Worm (Caenorhabditis elegans): ENCODE results near the gene dap-3.

Gene dap-3

DNA sequence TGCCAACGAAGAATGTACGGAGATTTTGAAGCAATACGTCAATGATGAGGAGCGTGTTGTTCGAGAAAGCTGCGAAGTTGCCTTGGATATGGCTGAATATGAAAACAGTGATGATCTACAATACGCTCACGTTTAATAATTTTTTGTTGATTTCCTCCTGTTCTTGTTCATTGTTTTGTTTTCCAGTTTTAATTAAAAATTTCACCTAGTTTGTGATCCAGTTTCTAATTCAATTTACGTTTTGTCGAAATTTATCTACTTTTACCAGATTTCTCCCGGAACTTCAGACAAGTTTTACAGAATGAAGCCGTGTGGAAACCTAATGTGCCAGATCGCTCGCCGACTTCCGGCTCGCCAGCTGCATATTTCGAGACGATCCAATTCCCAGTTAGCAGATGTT, at the start of gene dap-3:
Gene dap-3, plus strand, starts transcription at position 301 of the 400 bp plus-strand sequence.
- TF ChIP-seq ztf-4 (tag; optimal IDR thresholded peaks at IDR 0.05): no peak
- TF ChIP-seq mml-1 (tag; optimal IDR thresholded peaks at IDR 0.05): no peak

DNA sequence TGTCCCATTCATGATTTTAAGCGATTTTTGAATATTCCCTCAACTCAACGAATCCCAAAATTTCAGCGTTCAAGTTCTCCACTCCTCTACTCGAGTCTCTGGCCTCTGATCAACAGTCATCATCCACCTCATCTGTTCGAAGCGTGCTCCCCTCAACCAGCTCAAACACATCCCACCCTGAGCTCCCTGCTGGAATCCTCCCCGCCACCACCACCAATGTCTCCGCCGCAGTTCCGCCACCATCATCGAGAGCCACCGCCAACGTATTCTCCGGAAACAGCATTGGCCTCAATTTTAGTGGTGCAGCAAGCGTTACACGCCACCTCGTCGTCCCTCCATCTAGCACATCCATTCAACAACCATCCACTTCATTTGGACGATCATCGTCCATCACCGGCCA, 49.3 kb upstream of the dap-3 start:
- TF ChIP-seq mdl-1 (tag; optimal IDR thresholded peaks at IDR 0.05): no peak
- TF ChIP-seq eor-1 (tag; optimal IDR thresholded peaks at IDR 0.05): no peak
- TF ChIP-seq ztf-4 (tag; optimal IDR thresholded peaks at IDR 0.05): no peak
- TF ChIP-seq fkh-2 (tag; optimal IDR thresholded peaks at IDR 0.05): no peak
- TF ChIP-seq nhr-11 (tag; optimal IDR thresholded peaks at IDR 0.05): no peak
- no peak for TF ChIP-seq ceh-9 (tag; optimal IDR thresholded peaks at IDR 0.05)
- no peak for TF ChIP-seq ceh-28 (tag; optimal IDR thresholded peaks at IDR 0.05)
- no peak for TF ChIP-seq fkh-10 (GFP tag; optimal IDR thresholded peaks at IDR 0.05)
- no peak for TF ChIP-seq egl-27 (tag; optimal IDR thresholded peaks at IDR 0.05)
- TF ChIP-seq mml-1 (tag; optimal IDR thresholded peaks at IDR 0.05): no peak
- TF ChIP-seq lsy-12 (tag; optimal IDR thresholded peaks at IDR 0.05): no peak
- no peak for TF ChIP-seq unc-39 (tag; optimal IDR thresholded peaks at IDR 0.05)
- no peak for TF ChIP-seq lin-39 (tag; optimal IDR thresholded peaks at IDR 0.05)
- no peak for TF ChIP-seq R02D3.7 (tag; optimal IDR thresholded peaks at IDR 0.05)
- no peak for TF ChIP-seq pqm-1 (tag; optimal IDR thresholded peaks at IDR 0.05)
- TF ChIP-seq ceh-82 (tag; optimal IDR thresholded peaks at IDR 0.05): no peak
- no peak for TF ChIP-seq ZK546.5 (tag; optimal IDR thresholded peaks at IDR 0.05)
- no peak for TF ChIP-seq tbx-2 (tag; optimal IDR thresholded peaks at IDR 0.05)
- no peak for TF ChIP-seq ceh-16 (tag; optimal IDR thresholded peaks at IDR 0.05)
- TF ChIP-seq nhr-43 (tag; optimal IDR thresholded peaks at IDR 0.05; ENCODE audit: poor library complexity, severe bottlenecking): no peak

- TF ChIP-seq egl-5 (tag; optimal IDR thresholded peaks at IDR 0.05) (no peak), skn-1 (tag; optimal IDR thresholded peaks at IDR 0.05) (no peak), nhr-28 (tag; optimal IDR thresholded peaks at IDR 0.05) (no peak), nhr-237 (tag; optimal IDR thresholded peaks at IDR 0.05) (no peak), jun-1 (tag; optimal IDR thresholded peaks at IDR 0.05) (no peak), lin-39 (tag; optimal IDR thresholded peaks at IDR 0.05) (no peak), elt-2 (tag; optimal IDR thresholded peaks at IDR 0.05) (no peak), nhr-77 (tag; optimal IDR thresholded peaks at IDR 0.05) (no peak), nhr-43 (tag; optimal IDR thresholded peaks at IDR 0.05; ENCODE audit: poor library complexity, severe bottlenecking) (no peak), unc-39 (tag; optimal IDR thresholded peaks at IDR 0.05) (no peak), unc-62 (GFP tag; optimal IDR thresholded peaks at IDR 0.05) (no peak), egl-27 (tag; optimal IDR thresholded peaks at IDR 0.05) (no peak), nhr-76 (tag; optimal IDR thresholded peaks at IDR 0.05) (no peak), elt-3 (tag; optimal IDR thresholded peaks at IDR 0.05) (no peak), fkh-10 (GFP tag; optimal IDR thresholded peaks at IDR 0.05) (no peak), ztf-4 (tag; optimal IDR thresholded peaks at IDR 0.05) (no peak), mdl-1 (tag; optimal IDR thresholded peaks at IDR 0.05) (no peak)
Observed at ce11 chrII:10533985-10534384, 46.9 kb upstream of the dap-3 start.

ce11 chrII:10537571-10537970, 43.4 kb upstream of the dap-3 start, which contains the start of gene R166.2:
TSS of gene R166.2 (minus strand) at chrII:10537671.
- no peak for TF ChIP-seq fkh-2 (tag; optimal IDR thresholded peaks at IDR 0.05)
- no peak for TF ChIP-seq sea-2 (GFP tag; optimal IDR thresholded peaks at IDR 0.05)
- TF ChIP-seq skn-1 (tag; optimal IDR thresholded peaks at IDR 0.05): no peak

ce11 chrII:10537988-10538387, 42.9 kb upstream of the dap-3 start:
- TF ChIP-seq elt-2 (tag; optimal IDR thresholded peaks at IDR 0.05) (peak; percentile 28), ceh-82 (tag; optimal IDR thresholded peaks at IDR 0.05) (no peak), unc-62 (GFP tag; optimal IDR thresholded peaks at IDR 0.05) (no peak), pha-4 (tag; optimal IDR thresholded peaks at IDR 0.05) (peak; percentile 61), lin-15B (tag; optimal IDR thresholded peaks at IDR 0.05) (peak; percentile 39), fkh-10 (GFP tag; optimal IDR thresholded peaks at IDR 0.05) (no peak), mdl-1 (tag; optimal IDR thresholded peaks at IDR 0.05) (no peak), R02D3.7 (tag; optimal IDR thresholded peaks at IDR 0.05) (peak; percentile 14), eor-1 (tag; optimal IDR thresholded peaks at IDR 0.05) (no peak), nhr-43 (tag; optimal IDR thresholded peaks at IDR 0.05; ENCODE audit: poor library complexity, severe bottlenecking) (peak; percentile 79), nfya-1 (tag; optimal IDR thresholded peaks at IDR 0.05; ENCODE audit: insufficient read depth) (peak; percentile 50), nhr-23 (tag; optimal IDR thresholded peaks at IDR 0.05) (peak; percentile 64), ceh-16 (tag; optimal IDR thresholded peaks at IDR 0.05) (no peak), jun-1 (tag; optimal IDR thresholded peaks at IDR 0.05) (no peak), lsy-12 (tag; optimal IDR thresholded peaks at IDR 0.05) (peak; percentile 51), egl-5 (tag; optimal IDR thresholded peaks at IDR 0.05) (peak; percentile 16), ztf-11 (tag; optimal IDR thresholded peaks at IDR 0.05) (no peak), sea-2 (GFP tag; optimal IDR thresholded peaks at IDR 0.05) (no peak), hmg-11 (tag; optimal IDR thresholded peaks at IDR 0.05) (peak; percentile 30), nhr-237 (tag; optimal IDR thresholded peaks at IDR 0.05) (no peak), daf-12 (tag; optimal IDR thresholded peaks at IDR 0.05) (no peak)
